Worm (Caenorhabditis elegans): ENCODE results near the gene plc-2.

Gene plc-2

ce11 chrV:15150176-15150575 lies 42.2 kb upstream of the plc-2 start:
- no peak for TF ChIP-seq mab-5 (tag; optimal IDR thresholded peaks at IDR 0.05)

- TF ChIP-seq mbf-1 (tag; optimal IDR thresholded peaks at IDR 0.05) (no peak), nhr-129 (tag; optimal IDR thresholded peaks at IDR 0.05) (no peak), mab-5 (tag; optimal IDR thresholded peaks at IDR 0.05) (no peak), skn-1 (tag; optimal IDR thresholded peaks at IDR 0.05) (no peak), crh-2 (tag; optimal IDR thresholded peaks at IDR 0.05) (no peak), mdl-1 (tag; optimal IDR thresholded peaks at IDR 0.05) (no peak), peb-1 (tag; optimal IDR thresholded peaks at IDR 0.05) (no peak), ceh-82 (tag; optimal IDR thresholded peaks at IDR 0.05) (no peak)
Observed at ce11 chrV:15150661-15151060, 41.7 kb upstream of the plc-2 start, which contains the start of gene T09F5.2. T09F5.2 (plus strand) TSS chrV:15150961.

ce11 chrV:15152010-15152409 lies 40.4 kb upstream of the plc-2 start:
- TF ChIP-seq nhr-21 (tag; optimal IDR thresholded peaks at IDR 0.05) (no peak), unc-62 (GFP tag; optimal IDR thresholded peaks at IDR 0.05) (no peak), Y55F3AM.14 (GFP tag; optimal IDR thresholded peaks at IDR 0.05) (no peak), mab-5 (tag; optimal IDR thresholded peaks at IDR 0.05) (no peak), nhr-129 (tag; optimal IDR thresholded peaks at IDR 0.05) (no peak), lin-11 (tag; optimal IDR thresholded peaks at IDR 0.05) (no peak), sma-9 (GFP tag; optimal IDR thresholded peaks at IDR 0.05) (no peak), sma-9 (tag; optimal IDR thresholded peaks at IDR 0.05) (no peak), C34F6.9 (tag; optimal IDR thresholded peaks at IDR 0.05) (no peak), nhr-23 (tag; optimal IDR thresholded peaks at IDR 0.05) (no peak), R02D3.7 (tag; optimal IDR thresholded peaks at IDR 0.05) (no peak), unc-39 (tag; optimal IDR thresholded peaks at IDR 0.05) (no peak), lsy-2 (tag; optimal IDR thresholded peaks at IDR 0.05) (no peak), F13H6.1 (tag; optimal IDR thresholded peaks at IDR 0.05) (no peak), gmeb-1 (tag; optimal IDR thresholded peaks at IDR 0.05) (no peak), ztf-11 (tag; optimal IDR thresholded peaks at IDR 0.05) (no peak), alr-1 (tag; optimal IDR thresholded peaks at IDR 0.05) (no peak), sma-3 (GFP tag; optimal IDR thresholded peaks at IDR 0.05) (no peak), nhr-6 (tag; optimal IDR thresholded peaks at IDR 0.05) (no peak), aly-2 (tag; optimal IDR thresholded peaks at IDR 0.05) (no peak)

- TF ChIP-seq lin-39 (tag; optimal IDR thresholded peaks at IDR 0.05), result no peak
- no peak for TF ChIP-seq nhr-21 (tag; optimal IDR thresholded peaks at IDR 0.05)
- TF ChIP-seq egl-27 (tag; optimal IDR thresholded peaks at IDR 0.05), result no peak
- TF ChIP-seq nhr-10 (tag; optimal IDR thresholded peaks at IDR 0.05), result no peak
Observed at ce11 chrV:15153277-15153676, 39.1 kb upstream of the plc-2 start, which contains the start of gene srh-55. srh-55 (plus strand) TSS chrV:15153577.

ce11 chrV:15156504-15156903 lies 35.9 kb upstream of the plc-2 start:
- TF ChIP-seq fos-1 (tag; optimal IDR thresholded peaks at IDR 0.05) (peak; percentile 8), sma-3 (GFP tag; optimal IDR thresholded peaks at IDR 0.05) (peak; percentile 22), dmd-4 (tag; optimal IDR thresholded peaks at IDR 0.05) (no peak)

ce11 chrV:15158691-15159090 lies 33.7 kb upstream of the plc-2 start, which contains the start of gene str-45:
str-45 (plus strand) TSS chrV:15158991.
- TF ChIP-seq nhr-237 (tag; optimal IDR thresholded peaks at IDR 0.05) (no peak), mdl-1 (tag; optimal IDR thresholded peaks at IDR 0.05) (no peak), unc-39 (tag; optimal IDR thresholded peaks at IDR 0.05) (no peak), mab-5 (tag; optimal IDR thresholded peaks at IDR 0.05) (no peak), nhr-129 (tag; optimal IDR thresholded peaks at IDR 0.05) (no peak), crh-2 (tag; optimal IDR thresholded peaks at IDR 0.05) (no peak), nhr-25 (tag; optimal IDR thresholded peaks at IDR 0.05) (no peak), sma-9 (GFP tag; optimal IDR thresholded peaks at IDR 0.05) (no peak), sma-9 (tag; optimal IDR thresholded peaks at IDR 0.05) (no peak), C34F6.9 (tag; optimal IDR thresholded peaks at IDR 0.05) (no peak), peb-1 (tag; optimal IDR thresholded peaks at IDR 0.05) (no peak), nhr-10 (tag; optimal IDR thresholded peaks at IDR 0.05) (no peak), ztf-4 (tag; optimal IDR thresholded peaks at IDR 0.05) (no peak), ztf-11 (tag; optimal IDR thresholded peaks at IDR 0.05) (no peak), dmd-4 (tag; optimal IDR thresholded peaks at IDR 0.05) (no peak), unc-62 (GFP tag; optimal IDR thresholded peaks at IDR 0.05) (no peak), sma-3 (GFP tag; optimal IDR thresholded peaks at IDR 0.05) (no peak), ama-1 (optimal IDR thresholded peaks at IDR 0.05) (no peak)

Measured in whole organism, L2 larva.